Fruit fly (Drosophila melanogaster): ENCODE data around the gene CG31287.

CG31287 gene

dm6 chr3R:16154682-16155081 lies 48.5 kb upstream of the CG31287 start, which contains the start of gene CG6006:
Gene CG6006, plus strand, starts transcription at chr3R:16154982.
- TF ChIP-seq acj6 (GFP tag; optimal IDR thresholded peaks at IDR 0.05): no peak
- TF ChIP-seq CG8119 (GFP tag; IDR thresholded peaks at IDR 0.05): no peak
- peak; percentile 18 for TF ChIP-seq CG32006 (GFP tag; optimal IDR thresholded peaks at IDR 0.05)
- no peak for TF ChIP-seq fkh (GFP tag; optimal IDR thresholded peaks at IDR 0.05)
- TF ChIP-seq CG4318 (GFP tag; optimal IDR thresholded peaks at IDR 0.05): no peak
- no peak for TF ChIP-seq CG10631 (GFP tag; optimal IDR thresholded peaks at IDR 0.05)
- TF ChIP-seq svp (GFP tag): peak; percentile 52
- no peak for TF ChIP-seq fd59A (GFP tag; optimal IDR thresholded peaks at IDR 0.05)
- TF ChIP-seq eg (GFP tag; IDR thresholded peaks at IDR 0.05): 0 out of 3 replicates have a peak, but pooled peaks have one; percentile 14
- no peak for TF ChIP-seq CG9139 (GFP tag; optimal IDR thresholded peaks at IDR 0.05)

- TF ChIP-seq Sox102F (GFP tag; optimal IDR thresholded peaks at IDR 0.05) (no peak), CG6276 (GFP tag; optimal IDR thresholded peaks at IDR 0.05) (no peak), esn (GFP tag; optimal IDR thresholded peaks at IDR 0.05) (no peak), Hr38 (GFP tag; optimal IDR thresholded peaks at IDR 0.05) (no peak), Eip78C (GFP tag) (peak; percentile 19), topi (GFP tag; optimal IDR thresholded peaks at IDR 0.05) (no peak), Hr39 (GFP tag; optimal IDR thresholded peaks at IDR 0.05) (no peak)
These were observed 47.1 kb upstream of the CG31287 start for dm6 chr3R:16156032-16156431.

dm6 chr3R:16157564-16158242 lies 45.5 kb upstream of the CG31287 start:
- peak; percentile 66 for TF ChIP-seq pdm3 (GFP tag; optimal IDR thresholded peaks at IDR 0.05)
- TF ChIP-seq Sox14 (GFP tag; optimal IDR thresholded peaks at IDR 0.05): peak; percentile 65
- TF ChIP-seq Sox102F (GFP tag; optimal IDR thresholded peaks at IDR 0.05): peak; percentile 74
- TF ChIP-seq Blimp-1 (GFP tag; optimal IDR thresholded peaks at IDR 0.05): peak; percentile 47
- peak; percentile 45 for TF ChIP-seq dac (GFP tag; optimal IDR thresholded peaks at IDR 0.05)
- peak; percentile 87 for TF ChIP-seq svp (GFP tag)
- TF ChIP-seq CG34406 (GFP tag; optimal IDR thresholded peaks at IDR 0.05): peak; percentile 75
- peak; percentile 57 for TF ChIP-seq CG3919 (GFP tag; optimal IDR thresholded peaks at IDR 0.05)
- TF ChIP-seq CG6854 (GFP tag; optimal IDR thresholded peaks at IDR 0.05): no peak
- TF ChIP-seq CG11294 (GFP tag; IDR thresholded peaks at IDR 0.05): peak; percentile 11; the same call in 1 of the 2 replicates
- TF ChIP-seq acj6 (GFP tag; optimal IDR thresholded peaks at IDR 0.05): peak; percentile 61
- TF ChIP-seq CG31627 (GFP tag; optimal IDR thresholded peaks at IDR 0.05): peak; percentile 52
- peak; percentile 69 for TF ChIP-seq CG8632 (GFP tag; optimal IDR thresholded peaks at IDR 0.05)
- peak; percentile 15 for TF ChIP-seq CG1621 (tag; optimal IDR thresholded peaks at IDR 0.05)
- TF ChIP-seq Hr4 (GFP tag; optimal IDR thresholded peaks at IDR 0.05): peak; percentile 70
- peak; percentile 59 for TF ChIP-seq dsx (GFP tag; optimal IDR thresholded peaks at IDR 0.05; ENCODE audit: poor library complexity, severe bottlenecking)
- peak; percentile 60 for TF ChIP-seq CG6792 (GFP tag; optimal IDR thresholded peaks at IDR 0.05)
- peak; percentile 70 for TF ChIP-seq CG6276 (GFP tag; optimal IDR thresholded peaks at IDR 0.05)
- peak; percentile 37 for TF ChIP-seq CG8319 (GFP tag; optimal IDR thresholded peaks at IDR 0.05)
- peak; percentile 61 for TF ChIP-seq lz (GFP tag; optimal IDR thresholded peaks at IDR 0.05)
- TF ChIP-seq CG10669 (GFP tag; optimal IDR thresholded peaks at IDR 0.05): peak; percentile 57
- TF ChIP-seq CG11902 (GFP tag; optimal IDR thresholded peaks at IDR 0.05): peak; percentile 8
- TF ChIP-seq Lpt (GFP tag; optimal IDR thresholded peaks at IDR 0.05): peak; percentile 26
- peak; percentile 28 for TF ChIP-seq CG16779 (tag; optimal IDR thresholded peaks at IDR 0.05)
- TF ChIP-seq Hr38 (GFP tag; optimal IDR thresholded peaks at IDR 0.05): no peak
- TF ChIP-seq OdsH (GFP tag; optimal IDR thresholded peaks at IDR 0.05): peak; percentile 67
- peak; percentile 48 for TF ChIP-seq Ets21C (GFP tag; optimal IDR thresholded peaks at IDR 0.05)
- TF ChIP-seq CG11762 (GFP tag; optimal IDR thresholded peaks at IDR 0.05; ENCODE audit: insufficient read depth): peak; percentile 66
- TF ChIP-seq Eip78C (GFP tag): peak; percentile 92
- no peak for TF ChIP-seq fkh (GFP tag; optimal IDR thresholded peaks at IDR 0.05)
- TF ChIP-seq Hr39 (GFP tag; optimal IDR thresholded peaks at IDR 0.05): peak; percentile 54
- TF ChIP-seq Sox15 (GFP tag; optimal IDR thresholded peaks at IDR 0.05): peak; percentile 29
- peak; percentile 68 for TF ChIP-seq net (GFP tag; optimal IDR thresholded peaks at IDR 0.05)
- TF ChIP-seq CG6808 (GFP tag; optimal IDR thresholded peaks at IDR 0.05): peak; percentile 63
- peak in 1 of 2 experiments; percentile 75 for TF ChIP-seq salr (GFP tag; optimal IDR thresholded peaks at IDR 0.05)
- TF ChIP-seq Met (GFP tag; optimal IDR thresholded peaks at IDR 0.05): peak; percentile 75
- TF ChIP-seq Eip93F (GFP tag; optimal IDR thresholded peaks at IDR 0.05): no peak
- peak; percentile 67 for TF ChIP-seq CG10631 (GFP tag; optimal IDR thresholded peaks at IDR 0.05)

All from whole organism, prepupa.